Worm (Caenorhabditis elegans) whole organism, young adult: ENCODE results near the gene srp-8.

ENCODE experiments used
- B0019.2 ChIP-seq: fragments of 200-800 bp; sonication (Bioruptor generic); conservative IDR thresholded peaks from 2 replicates; pipeline ENCODE4 v1.3.6; 2022; ENCODE audit warnings: missing genetic modification reagents, missing genetic modification characterization, missing compliant biosample characterization
- F52B5.7 ChIP-seq: sonication (generic microtip); optimal IDR thresholded peaks from 2 replicates; lab custom pipeline; 2016; ENCODE audit warnings: mild to moderate bottlenecking, missing genetic modification characterization, missing compliant biosample characterization
- T26A5.8 ChIP-seq: sonication (generic microtip); optimal IDR thresholded peaks from 2 replicates; lab custom pipeline; 2016; ENCODE audit warnings: missing genetic modification characterization, missing compliant biosample characterization
- Y53G8AR.9 ChIP-seq: fragments of 200-800 bp; sonication (Bioruptor generic); conservative IDR thresholded peaks from 2 replicates; pipeline ENCODE4 v1.3.6; 2022; ENCODE audit warnings: missing genetic modification reagents, missing genetic modification characterization, missing compliant biosample characterization
- Y67H2A.10 ChIP-seq: fragments of 200-800 bp; sonication (Bioruptor generic); conservative IDR thresholded peaks from 2 replicates; pipeline ENCODE4 v1.3.6; 2022; ENCODE audit warnings: missing genetic modification reagents, missing genetic modification characterization, missing compliant biosample characterization
- Y95B8A.8 ChIP-seq: fragments of 200-800 bp; sonication (Bioruptor generic); IDR thresholded peaks from 2 replicates; pipeline ENCODE4 v1.3.6; 2022; ENCODE audit warnings: missing genetic modification reagents, missing genetic modification characterization, missing compliant biosample characterization
- bed-2 ChIP-seq: fragments of 200-800 bp; sonication (Bioruptor generic); IDR thresholded peaks from 2 replicates; pipeline ENCODE4 v1.3.6; 2022; ENCODE audit warnings: missing genetic modification reagents, missing genetic modification characterization, missing compliant biosample characterization
- ccch-3 ChIP-seq: fragments of 200-800 bp; sonication (Bioruptor generic); optimal IDR thresholded peaks from 2 replicates; lab custom pipeline; 2018; ENCODE audit warnings: mild to moderate bottlenecking, missing genetic modification characterization, missing compliant biosample characterization
- ceh-91 ChIP-seq: fragments of 200-800 bp; sonication (Bioruptor generic); IDR thresholded peaks from 2 replicates; pipeline ENCODE4 v1.3.6; 2022; ENCODE audit warnings: missing genetic modification reagents, missing genetic modification characterization, missing compliant biosample characterization
- dpl-1 ChIP-seq: fragments of 150-350 bp; optimal IDR thresholded peaks from 2 replicates; lab custom pipeline; 2014; ENCODE audit warnings: missing biosample characterization, missing genetic modification reagents, missing genetic modification characterization
- ekl-4 ChIP-seq: fragments of 200-800 bp; sonication (Bioruptor generic); IDR thresholded peaks from 2 replicates; pipeline ENCODE4 v1.3.6; 2022; ENCODE audit warnings: missing genetic modification reagents, missing genetic modification characterization, missing compliant biosample characterization
- ets-4 ChIP-seq: fragments of 200-800 bp; sonication (Bioruptor generic); optimal IDR thresholded peaks from 2 replicates; lab custom pipeline; 2018; ENCODE audit warnings: mild to moderate bottlenecking, missing genetic modification characterization, missing compliant biosample characterization
- gei-17 ChIP-seq: fragments of 200-800 bp; sonication (Bioruptor generic); optimal IDR thresholded peaks from 2 replicates; lab custom pipeline; 2018; ENCODE audit warnings: mild to moderate bottlenecking, missing genetic modification characterization, missing compliant biosample characterization
- him-1 ChIP-seq: sonication (generic microtip); optimal IDR thresholded peaks from 2 replicates; lab custom pipeline; 2016; ENCODE audit warnings: missing genotype, missing genetic modification reagents, missing genetic modification characterization, missing compliant biosample characterization
- hlh-26 ChIP-seq: fragments of 200-800 bp; sonication (Bioruptor generic); conservative IDR thresholded peaks from 2 replicates; pipeline ENCODE4 v1.3.6; 2022; ENCODE audit warnings: missing genetic modification reagents, missing genetic modification characterization, missing compliant biosample characterization
- hsf-1 ChIP-seq: fragments of 200-800 bp; sonication (Bioruptor generic); IDR thresholded peaks from 2 replicates; pipeline ENCODE4 v1.3.6; 2022; ENCODE audit warnings: missing genetic modification reagents, missing genetic modification characterization, missing compliant biosample characterization
- lag-1 ChIP-seq: fragments of 200-800 bp; sonication (Bioruptor generic); IDR thresholded peaks from 2 replicates; pipeline ENCODE4 v1.3.6; 2022; ENCODE audit warnings: missing genetic modification reagents, missing genetic modification characterization, missing compliant biosample characterization
- let-526 ChIP-seq: fragments of 200-800 bp; sonication (Bioruptor generic); IDR thresholded peaks from 2 replicates; pipeline ENCODE4 v1.3.6; 2022; ENCODE audit warnings: missing genetic modification reagents, missing genetic modification characterization, missing compliant biosample characterization
- lin-26 ChIP-seq: fragments of 200-800 bp; sonication (Bioruptor generic); IDR thresholded peaks from 2 replicates; pipeline ENCODE4 v1.3.6; 2022; ENCODE audit warnings: missing genetic modification reagents, missing genetic modification characterization, missing compliant biosample characterization
- lin-35 ChIP-seq, 3 experiments: fragments of 150-350 bp in 2 of 3; sonication (generic microtip) in 1 of 3; optimal IDR thresholded peaks; 2 replicates each; lab custom pipeline; 2014 to 2018; ENCODE audit warnings: missing biosample characterization in 3 of 3, missing genetic modification characterization in 3 of 3, missing genetic modification reagents in 3 of 3
- madf-8 ChIP-seq: fragments of 200-800 bp; sonication (Bioruptor generic); conservative IDR thresholded peaks from 2 replicates; pipeline ENCODE4 v1.3.6; 2022; ENCODE audit warnings: missing genetic modification reagents, missing genetic modification characterization, missing compliant biosample characterization
- mcd-1 ChIP-seq: fragments of 200-800 bp; sonication (Bioruptor generic); IDR thresholded peaks from 2 replicates; pipeline ENCODE4 v1.3.6; 2022; ENCODE audit warnings: missing genetic modification reagents, missing genetic modification characterization, missing compliant biosample characterization
- repo-1 ChIP-seq: sonication (generic microtip); optimal IDR thresholded peaks from 2 replicates; lab custom pipeline; 2017; ENCODE audit warnings: mild to moderate bottlenecking, missing genetic modification characterization, missing compliant biosample characterization
- rpc-1 ChIP-seq, 2 experiments: fragments of 150-350 bp in 1 of 2; sonication (generic microtip) in 1 of 2; optimal IDR thresholded peaks; 2 replicates each; lab custom pipeline; 2014 to 2018; ENCODE audit warnings: missing biosample characterization in 1 of 2, missing genetic modification characterization in 1 of 2, missing genetic modification reagents in 1 of 2, missing genotype in 1 of 2
- snpc-1.1 ChIP-seq: sonication (generic microtip); optimal IDR thresholded peaks from 2 replicates; lab custom pipeline; 2017; ENCODE audit warnings: missing genetic modification characterization, mild to moderate bottlenecking, missing compliant biosample characterization, antibody characterized with exemption, moderate library complexity, missing genotype, missing genetic modification reagents; ENCODE audit not compliant: insufficient read depth
- snpc-1.3 ChIP-seq: sonication (generic microtip); optimal IDR thresholded peaks from 2 replicates; lab custom pipeline; 2017; ENCODE audit warnings: missing genetic modification characterization, mild to moderate bottlenecking, missing compliant biosample characterization, antibody characterized with exemption, moderate library complexity, missing genotype, missing genetic modification reagents; ENCODE audit not compliant: insufficient read depth
- snpc-3.4 ChIP-seq: sonication (generic microtip); optimal IDR thresholded peaks from 2 replicates; lab custom pipeline; 2017; ENCODE audit warnings: missing genetic modification characterization, mild to moderate bottlenecking, missing compliant biosample characterization, antibody characterized with exemption, moderate library complexity, missing genotype, missing genetic modification reagents
- snpc-4 ChIP-seq, 5 experiments: fragments of 150-350 bp in 1 of 5; sonication (generic microtip) in 4 of 5; optimal IDR thresholded peaks; 2 replicates each; lab custom pipeline; 2014 to 2018; ENCODE audit warnings: missing genetic modification characterization in 5 of 5, missing biosample characterization in 3 of 5, antibody characterized with exemption in 2 of 5, mild to moderate bottlenecking in 2 of 5, missing compliant biosample characterization in 2 of 5, missing genotype in 2 of 5, moderate library complexity in 2 of 5, missing genetic modification reagents in 1 of 5
- unc-62 ChIP-seq: fragments of 150-350 bp; optimal IDR thresholded peaks from 2 replicates; lab custom pipeline; 2014; ENCODE audit warnings: missing biosample characterization, missing genetic modification reagents, missing genetic modification characterization
- zfh-2 ChIP-seq: fragments of 200-800 bp; sonication (Bioruptor generic); conservative IDR thresholded peaks from 2 replicates; pipeline ENCODE4 v1.3.6; 2022; ENCODE audit warnings: missing genetic modification reagents, missing genetic modification characterization, missing compliant biosample characterization
- ztf-18 ChIP-seq: sonication (generic microtip); optimal IDR thresholded peaks from 2 replicates; lab custom pipeline; 2016; ENCODE audit warnings: missing genotype, mild to moderate bottlenecking, missing genetic modification characterization, missing compliant biosample characterization
- ztf-26 ChIP-seq: sonication (generic microtip); optimal IDR thresholded peaks from 2 replicates; lab custom pipeline; 2017; ENCODE audit warnings: missing genetic modification characterization, missing compliant biosample characterization

Gene srp-8

ce11 chrV:8188421-8188820 lies 4.9 kb downstream of the srp-8 start, which contains the start of gene F20D6.15:
F20D6.15 (minus strand) TSS chrV:8188467.
- no peak for TF ChIP-seq ztf-18
- no peak for TF ChIP-seq F52B5.7 (tag; lab: Kevin White, UChicago)
- TF ChIP-seq ets-4 (GFP tag; lab: Kevin White, UChicago), result no peak
- TF ChIP-seq repo-1 (tag; lab: Kevin White, UChicago), result no peak
- TF ChIP-seq lin-26 (GFP tag; lab: Robert Waterston, UW), result no peak
- TF ChIP-seq dpl-1, result no peak
- TF ChIP-seq snpc-1.1, result no peak
- no peak for TF ChIP-seq unc-62 (GFP tag; lab: Kevin White, UChicago)
- TF ChIP-seq ccch-3 (GFP tag; lab: Kevin White, UChicago), result no peak
- no peak for TF ChIP-seq let-526 (GFP tag; lab: Robert Waterston, UW)
- no peak for TF ChIP-seq ztf-26 (tag; lab: Kevin White, UChicago)
- TF ChIP-seq zfh-2, result no peak

- TF ChIP-seq Y67H2A.10 (GFP tag; lab: Robert Waterston, UW) (no peak), ccch-3 (GFP tag; lab: Kevin White, UChicago) (no peak), him-1 (tag; lab: Kevin White, UChicago) (no peak), ekl-4 (GFP tag; lab: Robert Waterston, UW) (no peak), hlh-26 (GFP tag; lab: Robert Waterston, UW) (no peak), let-526 (GFP tag; lab: Robert Waterston, UW) (no peak), bed-2 (GFP tag; lab: Robert Waterston, UW) (no peak), rpc-1 (optimal IDR thresholded peaks at IDR 0.05; lab: Kevin White, UChicago) (no peak), rpc-1 (tag; optimal IDR thresholded peaks at IDR 0.05; lab: Kevin White, UChicago) (no peak), hsf-1 (GFP tag; lab: Robert Waterston, UW) (no peak), madf-8 (GFP tag; lab: Robert Waterston, UW) (no peak)
These were observed 6.5 kb downstream of the srp-8 start, which contains the start of gene F20D6.12 for ce11 chrV:8190016-8190415. F20D6.12 (minus strand) TSS chrV:8190116.

DNA sequence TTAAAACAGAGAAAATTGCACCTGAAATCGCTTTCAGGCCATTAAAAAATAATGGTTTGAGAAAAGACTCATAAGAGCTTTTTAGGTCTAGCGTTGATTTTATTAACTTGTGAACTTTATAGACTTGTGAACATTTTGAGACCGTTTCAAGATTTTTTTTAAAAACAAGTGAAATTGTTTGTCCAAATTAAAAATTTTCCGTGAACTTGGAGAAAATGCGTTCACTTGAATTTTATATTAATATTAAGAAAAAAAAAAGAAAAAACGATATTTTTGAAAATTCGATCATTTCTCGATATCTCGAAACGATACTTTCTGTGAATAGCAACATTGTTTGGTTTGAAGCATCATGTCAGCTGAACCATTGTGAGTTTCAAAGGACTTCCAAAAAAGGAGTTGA lies 6.9 kb downstream of the srp-8 start, which contains the start of gene F20D6.1:
Gene F20D6.1 (plus strand): TSS at position 301 of the 400 bp plus-strand sequence.
- TF ChIP-seq ceh-91 (no peak), lag-1 (GFP tag; lab: Robert Waterston, UW) (no peak), snpc-3.4 (no peak), dpl-1 (no peak), Y53G8AR.9 (no peak)

ce11 chrV:8195889-8196418 lies 12.5 kb downstream of the srp-8 start, which contains the start of gene F20D6.10:
F20D6.10 (minus strand) TSS chrV:8195939.
- TF ChIP-seq dpl-1 (no peak), B0019.2 (GFP tag; lab: Robert Waterston, UW) (no peak), lin-35 (GFP tag; optimal IDR thresholded peaks at IDR 0.05; lab: Kevin White, UChicago) (no peak), repo-1 (tag; lab: Kevin White, UChicago) (no peak), snpc-1.3 (tag; lab: Kevin White, UChicago) (no peak), mcd-1 (GFP tag; lab: Robert Waterston, UW) (no peak), bed-2 (GFP tag; lab: Robert Waterston, UW) (no peak), unc-62 (GFP tag; lab: Kevin White, UChicago) (no peak), T26A5.8 (tag; lab: Kevin White, UChicago) (no peak), snpc-4 (GFP tag; optimal IDR thresholded peaks at IDR 0.05; lab: Kevin White, UChicago) (no peak), snpc-4 (tag; optimal IDR thresholded peaks at IDR 0.05; lab: Kevin White, UChicago) (no peak), gei-17 (GFP tag; lab: Kevin White, UChicago) (no peak), Y53G8AR.9 (no peak), Y95B8A.8 (GFP tag; lab: Robert Waterston, UW) (no peak)
